Fruit fly (Drosophila melanogaster) whole organism: Measurements from ENCODE around the gene rdo.

ENCODE experiments used
- pan ChIP-seq: fragments of >200 bp; optimal IDR thresholded peaks from 2 replicates; lab custom pipeline; 2017
- usp ChIP-seq: fragments of >200 bp; optimal IDR thresholded peaks from 2 replicates; lab custom pipeline; 2017; ENCODE audit warnings: missing biosample characterization, missing genetic modification characterization, mixed read lengths

DNA sequence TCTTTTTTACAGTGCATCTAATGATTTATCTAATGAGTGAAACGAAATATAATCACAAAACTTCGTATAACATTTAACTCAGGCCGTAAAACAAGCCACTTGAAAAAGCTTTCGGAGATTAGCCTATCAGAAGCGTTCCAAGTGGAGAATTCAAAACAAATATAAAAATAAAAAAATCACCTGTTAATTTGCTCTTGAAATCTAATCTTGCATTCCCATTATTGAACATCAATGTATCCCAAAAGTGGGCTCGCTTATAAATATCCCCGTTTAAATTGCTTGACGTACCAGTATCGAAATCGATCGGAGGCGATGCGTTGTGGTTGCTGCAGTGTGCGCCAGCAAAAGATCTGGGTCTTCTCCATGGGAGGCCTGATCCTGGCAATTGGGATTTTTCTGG is 71.8 kb downstream of the rdo start, which contains the start of gene CG31741:
- TF ChIP-seq usp (GFP tag; lab: Kevin White, UChicago), result no peak
- no peak for TF ChIP-seq pan (lab: Kevin White, UChicago)
